Worm (Caenorhabditis elegans) whole organism, L3 larva: Measurements from ENCODE around the gene osta-3.
A peak's percentile ranks its signal among the peaks of the same experiment; 100 is the strongest.

Experiments
- R02D3.7 ChIP-seq: fragments of 150-350 bp; optimal IDR thresholded peaks from 2 replicates; lab custom pipeline; 2014; ENCODE audit warnings: missing biosample characterization, missing genetic modification characterization
- ZK546.5 ChIP-seq: sonication (generic microtip); optimal IDR thresholded peaks from 2 replicates; lab custom pipeline; 2017; ENCODE audit warnings: missing biosample characterization, missing genetic modification characterization
- aly-2 ChIP-seq: fragments of 150-350 bp; optimal IDR thresholded peaks from 2 replicates; lab custom pipeline; 2014; ENCODE audit warnings: missing biosample characterization, missing genetic modification characterization
- ceh-16 ChIP-seq: sonication (generic microtip); optimal IDR thresholded peaks from 2 replicates; lab custom pipeline; 2017; ENCODE audit warnings: missing biosample characterization, missing genetic modification characterization
- ceh-28 ChIP-seq: fragments of 150-350 bp; optimal IDR thresholded peaks from 2 replicates; lab custom pipeline; 2014; ENCODE audit warnings: missing biosample characterization, missing genetic modification reagents, missing genetic modification characterization
- ceh-82 ChIP-seq: fragments of 150-350 bp; optimal IDR thresholded peaks from 2 replicates; lab custom pipeline; 2014; ENCODE audit warnings: missing biosample characterization, missing genetic modification characterization
- ceh-9 ChIP-seq: sonication (generic microtip); optimal IDR thresholded peaks from 2 replicates; lab custom pipeline; 2018; ENCODE audit warnings: missing biosample characterization, missing genetic modification characterization
- egl-27 ChIP-seq: sonication (generic microtip); optimal IDR thresholded peaks from 4 replicates; lab custom pipeline; 2017; ENCODE audit warnings: missing biosample characterization, missing genetic modification reagents, missing genetic modification characterization
- egl-5 ChIP-seq: fragments of 150-350 bp; optimal IDR thresholded peaks from 2 replicates; lab custom pipeline; 2017; ENCODE audit warnings: missing biosample characterization, missing genetic modification reagents, missing genetic modification characterization, inconsistent platforms
- elt-2 ChIP-seq: sonication (generic microtip); optimal IDR thresholded peaks from 2 replicates; lab custom pipeline; 2016; ENCODE audit warnings: missing genetic modification reagents, mild to moderate bottlenecking, missing genetic modification characterization, missing compliant biosample characterization
- elt-3 ChIP-seq, 3 experiments: fragments of 150-350 bp in 1 of 3; sonication (generic microtip) in 2 of 3; optimal IDR thresholded peaks; 2 replicates in 2 of 3; 4 replicates in 1 of 3; lab custom pipeline; 2014 to 2017; ENCODE audit warnings: missing biosample characterization in 3 of 3, missing genetic modification characterization in 3 of 3
- eor-1 ChIP-seq, 2 experiments: fragments of 150-350 bp; optimal IDR thresholded peaks; 2 replicates each; lab custom pipeline; 2014 to 2018; ENCODE audit warnings: missing biosample characterization in 2 of 2, missing genetic modification characterization in 2 of 2
- fkh-10 ChIP-seq: sonication (generic microtip); optimal IDR thresholded peaks from 2 replicates; lab custom pipeline; 2017; ENCODE audit warnings: missing biosample characterization, missing genetic modification reagents, missing genetic modification characterization
- fos-1 ChIP-seq: fragments of 150-350 bp; optimal IDR thresholded peaks from 2 replicates; lab custom pipeline; 2014; ENCODE audit warnings: missing biosample characterization, missing genetic modification characterization
- hmg-11 ChIP-seq: sonication (generic microtip); optimal IDR thresholded peaks from 2 replicates; lab custom pipeline; 2016; ENCODE audit warnings: missing genetic modification characterization, missing compliant biosample characterization
- jun-1 ChIP-seq: fragments of 150-350 bp; optimal IDR thresholded peaks from 2 replicates; lab custom pipeline; 2014; ENCODE audit warnings: missing biosample characterization, missing genetic modification reagents, missing genetic modification characterization
- lin-15B ChIP-seq: fragments of 150-350 bp; optimal IDR thresholded peaks from 2 replicates; lab custom pipeline; 2014; ENCODE audit warnings: missing biosample characterization, missing genetic modification characterization
- lin-39 ChIP-seq: fragments of 150-350 bp; optimal IDR thresholded peaks from 2 replicates; lab custom pipeline; 2018; ENCODE audit warnings: missing biosample characterization, missing genetic modification reagents, missing genetic modification characterization
- lsy-12 ChIP-seq: sonication (generic microtip); optimal IDR thresholded peaks from 2 replicates; lab custom pipeline; 2016; ENCODE audit warnings: mild to moderate bottlenecking, missing genetic modification characterization, missing compliant biosample characterization
- mdl-1 ChIP-seq: fragments of 150-350 bp; optimal IDR thresholded peaks from 2 replicates; lab custom pipeline; 2014; ENCODE audit warnings: missing biosample characterization, missing genetic modification characterization
- mml-1 ChIP-seq: fragments of 150-350 bp; sonication (generic microtip); optimal IDR thresholded peaks from 3 replicates; lab custom pipeline; 2014; ENCODE audit warnings: missing biosample characterization, missing genetic modification characterization
- nfya-1 ChIP-seq: sonication (generic microtip); optimal IDR thresholded peaks from 2 replicates; lab custom pipeline; 2017; ENCODE audit warnings: missing genetic modification characterization, mild to moderate bottlenecking, missing compliant biosample characterization, antibody characterized with exemption, moderate library complexity; ENCODE audit not compliant: insufficient read depth
- nhr-11 ChIP-seq: fragments of 150-350 bp; optimal IDR thresholded peaks from 2 replicates; lab custom pipeline; 2014; ENCODE audit warnings: missing biosample characterization, missing genetic modification characterization
- nhr-23 ChIP-seq: fragments of 150-350 bp; optimal IDR thresholded peaks from 2 replicates; lab custom pipeline; 2014; ENCODE audit warnings: missing biosample characterization, missing genetic modification reagents, missing genetic modification characterization
- nhr-237 ChIP-seq: fragments of 150-350 bp; optimal IDR thresholded peaks from 2 replicates; lab custom pipeline; 2014; ENCODE audit warnings: missing biosample characterization, missing genetic modification characterization
- nhr-25 ChIP-seq: sonication (generic microtip); optimal IDR thresholded peaks from 2 replicates; lab custom pipeline; 2017; ENCODE audit warnings: missing biosample characterization, missing genetic modification characterization
- nhr-28 ChIP-seq: fragments of 150-350 bp; optimal IDR thresholded peaks from 2 replicates; lab custom pipeline; 2014; ENCODE audit warnings: missing biosample characterization, missing genetic modification characterization
- nhr-76 ChIP-seq: fragments of 150-350 bp; sonication (generic microtip); optimal IDR thresholded peaks from 5 replicates; lab custom pipeline; 2014; ENCODE audit warnings: missing biosample characterization, missing genetic modification characterization
- nhr-77 ChIP-seq: fragments of 150-350 bp; optimal IDR thresholded peaks from 2 replicates; lab custom pipeline; 2014; ENCODE audit warnings: missing biosample characterization, missing genetic modification characterization
- pha-4 ChIP-seq: fragments of 150-350 bp; optimal IDR thresholded peaks from 2 replicates; lab custom pipeline; 2014; ENCODE audit warnings: missing biosample characterization, missing genetic modification reagents, missing genetic modification characterization
- sea-2 ChIP-seq: fragments of 150-350 bp; sonication (generic microtip); optimal IDR thresholded peaks from 4 replicates; lab custom pipeline; 2014; ENCODE audit warnings: missing biosample characterization, missing genetic modification reagents, missing genetic modification characterization
- skn-1 ChIP-seq: fragments of 150-350 bp; optimal IDR thresholded peaks from 2 replicates; lab custom pipeline; 2014; ENCODE audit warnings: missing biosample characterization, missing genetic modification characterization
- snpc-4 ChIP-seq: fragments of 150-350 bp; optimal IDR thresholded peaks from 2 replicates; lab custom pipeline; 2014; ENCODE audit warnings: missing biosample characterization, missing genetic modification characterization
- tbx-2 ChIP-seq: sonication (generic microtip); optimal IDR thresholded peaks from 2 replicates; lab custom pipeline; 2016; ENCODE audit warnings: mild to moderate bottlenecking, missing genetic modification characterization, missing compliant biosample characterization
- unc-39 ChIP-seq: sonication (generic microtip); optimal IDR thresholded peaks from 4 replicates; lab custom pipeline; 2017; ENCODE audit warnings: missing biosample characterization, missing genetic modification characterization
- unc-62 ChIP-seq: fragments of 150-350 bp; sonication (generic microtip); optimal IDR thresholded peaks from 4 replicates; lab custom pipeline; 2014; ENCODE audit warnings: missing biosample characterization, missing genetic modification reagents, missing genetic modification characterization
- zag-1 ChIP-seq: fragments of 150-350 bp; optimal IDR thresholded peaks from 2 replicates; lab custom pipeline; 2014; ENCODE audit warnings: missing biosample characterization, missing genetic modification characterization
- ztf-11 ChIP-seq: fragments of 150-350 bp; optimal IDR thresholded peaks from 2 replicates; lab custom pipeline; 2014; ENCODE audit warnings: missing biosample characterization, missing genetic modification characterization
- ztf-4 ChIP-seq: fragments of 150-350 bp; optimal IDR thresholded peaks from 2 replicates; lab custom pipeline; 2014; ENCODE audit warnings: missing biosample characterization, missing genetic modification characterization

Gene osta-3

ce11 chrII:14844253-14844652 is 31.9 kb downstream of the osta-3 start:
- TF ChIP-seq elt-3 (tag; optimal IDR thresholded peaks at IDR 0.05; lab: Kevin White, UChicago): peak in 2 of 3 experiments; percentile 0 to 49
- no peak for TF ChIP-seq unc-39 (tag; lab: Kevin White, UChicago)
- peak; percentile 92 for TF ChIP-seq nhr-23 (tag; lab: Kevin White, UChicago)

DNA sequence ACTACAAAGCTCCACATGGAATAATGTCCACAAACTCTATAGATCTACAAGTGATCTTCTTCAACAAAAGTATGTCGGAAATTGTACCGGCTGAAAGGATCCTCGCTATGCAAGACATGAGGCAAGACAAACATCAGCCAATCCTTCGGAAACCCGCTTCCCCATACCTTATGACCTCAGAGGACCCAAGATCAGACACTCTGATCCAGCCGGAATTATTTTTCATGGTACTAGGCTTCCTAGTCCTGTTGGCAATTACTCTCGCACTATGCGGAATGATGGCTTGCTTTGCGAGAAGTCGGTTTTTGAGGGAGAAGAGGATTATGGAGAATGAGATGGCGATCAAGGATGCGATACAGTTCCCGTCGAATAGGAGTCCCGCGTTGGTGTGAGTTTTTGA is 37.6 kb downstream of the osta-3 start:
- TF ChIP-seq ceh-16 (tag; lab: Kevin White, UChicago): no peak
- no peak for TF ChIP-seq nhr-23 (tag; lab: Kevin White, UChicago)
- no peak for TF ChIP-seq zag-1 (tag; lab: Kevin White, UChicago)
- TF ChIP-seq aly-2: no peak
- no peak for TF ChIP-seq snpc-4 (tag; lab: Kevin White, UChicago)
- TF ChIP-seq nhr-77: no peak
- TF ChIP-seq ceh-82 (tag; lab: Kevin White, UChicago): no peak
- TF ChIP-seq elt-2 (tag; lab: Kevin White, UChicago): no peak
- no peak for TF ChIP-seq ztf-11 (tag; lab: Kevin White, UChicago)
- no peak for TF ChIP-seq fos-1
- no peak for TF ChIP-seq nhr-76 (tag; lab: Kevin White, UChicago)
- TF ChIP-seq ceh-9 (tag; lab: Kevin White, UChicago): no peak
- no peak for TF ChIP-seq lin-15B (tag; lab: Kevin White, UChicago)
- TF ChIP-seq unc-62 (GFP tag; lab: Kevin White, UChicago): no peak
- no peak for TF ChIP-seq sea-2

DNA sequence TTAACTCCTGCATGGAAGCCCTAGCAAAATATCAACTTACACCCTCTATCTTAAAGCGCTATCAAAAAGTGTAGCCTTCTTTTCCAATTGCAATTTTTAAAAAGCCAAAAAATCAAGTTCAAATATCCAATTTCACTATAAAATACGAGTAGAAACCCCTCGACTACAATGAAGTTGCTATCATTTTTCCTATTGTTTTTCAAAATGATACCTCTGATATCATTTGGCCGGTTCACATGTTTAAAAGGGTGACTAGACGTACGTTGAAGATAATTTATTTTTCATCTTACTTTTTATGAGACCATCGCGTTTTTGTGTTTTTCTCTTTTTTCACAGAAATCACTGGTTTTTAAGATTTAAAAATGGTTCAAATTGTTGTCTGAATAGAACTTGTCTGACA is 39.2 kb downstream of the osta-3 start, which contains the start of gene R05H10.1:
Gene R05H10.1 (plus strand): TSS at position 334 of the 400 bp plus-strand sequence.
- no peak for TF ChIP-seq R02D3.7 (tag; lab: Kevin White, UChicago)
- no peak for TF ChIP-seq tbx-2 (tag; lab: Kevin White, UChicago)
- TF ChIP-seq nhr-28 (tag; lab: Kevin White, UChicago): no peak
- no peak for TF ChIP-seq skn-1 (tag; lab: Kevin White, UChicago)
- TF ChIP-seq ztf-11 (tag; lab: Kevin White, UChicago): no peak
- no peak for TF ChIP-seq lin-15B (tag; lab: Kevin White, UChicago)
- no peak for TF ChIP-seq egl-5
- TF ChIP-seq snpc-4 (tag; lab: Kevin White, UChicago): no peak
- TF ChIP-seq egl-27 (tag; lab: Kevin White, UChicago): no peak
- no peak for TF ChIP-seq lsy-12 (tag; lab: Kevin White, UChicago)
- no peak for TF ChIP-seq ceh-9 (tag; lab: Kevin White, UChicago)

- TF ChIP-seq R02D3.7 (tag; lab: Kevin White, UChicago) (no peak), nhr-25 (tag; lab: Kevin White, UChicago) (no peak)
These were observed 42.9 kb downstream of the osta-3 start, which contains the start of gene R05H10.7 for ce11 chrII:14855229-14855628. Gene R05H10.7, plus strand, starts transcription at chrII:14855529.

DNA sequence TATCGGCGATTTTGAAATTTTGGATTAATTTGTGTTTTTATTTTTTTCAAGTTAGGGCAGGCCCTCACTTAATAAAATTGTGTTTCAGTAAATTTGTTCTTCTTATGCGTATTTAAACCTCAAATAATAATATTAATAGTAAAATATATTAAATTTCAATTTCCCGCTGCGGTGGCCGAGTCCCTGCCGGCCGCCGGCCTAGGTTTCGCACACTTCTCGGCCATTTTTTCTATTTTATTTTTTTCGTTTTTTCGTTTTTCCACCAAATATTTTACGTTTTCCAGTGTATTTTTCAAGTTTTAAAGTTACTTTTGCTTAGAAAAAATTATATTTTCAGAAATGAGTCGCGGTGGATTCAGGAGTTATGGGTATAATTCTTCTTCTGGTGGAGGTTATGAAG is 44.6 kb downstream of the osta-3 start, which contains the start of gene rbm-28:
Gene rbm-28 (plus strand): TSS at position 338 of the 400 bp plus-strand sequence.
- no peak for TF ChIP-seq mml-1
- TF ChIP-seq unc-62 (GFP tag; lab: Kevin White, UChicago): no peak
- TF ChIP-seq aly-2: no peak
- TF ChIP-seq nhr-11 (tag; lab: Kevin White, UChicago): no peak
- no peak for TF ChIP-seq elt-2 (tag; lab: Kevin White, UChicago)
- TF ChIP-seq nhr-76 (tag; lab: Kevin White, UChicago): no peak
- TF ChIP-seq ztf-4: no peak
- TF ChIP-seq nfya-1 (tag; lab: Kevin White, UChicago): peak; percentile 31
- TF ChIP-seq pha-4 (tag; lab: Kevin White, UChicago): no peak
- no peak for TF ChIP-seq nhr-28 (tag; lab: Kevin White, UChicago)
- no peak for TF ChIP-seq ceh-82 (tag; lab: Kevin White, UChicago)
- no peak for TF ChIP-seq ZK546.5 (tag; lab: Kevin White, UChicago)
- no peak for TF ChIP-seq ceh-28 (tag; lab: Kevin White, UChicago)
- TF ChIP-seq nhr-25 (tag; lab: Kevin White, UChicago): no peak
- no peak for TF ChIP-seq R02D3.7 (tag; lab: Kevin White, UChicago)
- no peak for TF ChIP-seq zag-1 (tag; lab: Kevin White, UChicago)
- TF ChIP-seq elt-3 (tag; optimal IDR thresholded peaks at IDR 0.05; lab: Kevin White, UChicago): no peak
- TF ChIP-seq egl-5: no peak
- TF ChIP-seq egl-27 (tag; lab: Kevin White, UChicago): no peak
- TF ChIP-seq fkh-10 (GFP tag; lab: Kevin White, UChicago): no peak
- TF ChIP-seq eor-1 (tag; optimal IDR thresholded peaks at IDR 0.05; lab: Kevin White, UChicago): no peak
- no peak for TF ChIP-seq lin-39
- peak; percentile 47 for TF ChIP-seq nhr-23 (tag; lab: Kevin White, UChicago)
- TF ChIP-seq lin-15B (tag; lab: Kevin White, UChicago): peak; percentile 54
- no peak for TF ChIP-seq jun-1 (tag; lab: Kevin White, UChicago)
- peak; percentile 35 for TF ChIP-seq snpc-4 (tag; lab: Kevin White, UChicago)
- no peak for TF ChIP-seq skn-1 (tag; lab: Kevin White, UChicago)
- TF ChIP-seq ceh-9 (tag; lab: Kevin White, UChicago): no peak
- TF ChIP-seq hmg-11 (tag; lab: Kevin White, UChicago): peak; percentile 40
- no peak for TF ChIP-seq mdl-1 (tag; lab: Kevin White, UChicago)
- TF ChIP-seq unc-39 (tag; lab: Kevin White, UChicago): no peak
- no peak for TF ChIP-seq nhr-77
- no peak for TF ChIP-seq ztf-11 (tag; lab: Kevin White, UChicago)
- no peak for TF ChIP-seq nhr-237 (tag; lab: Kevin White, UChicago)
